Worm (Caenorhabditis elegans) whole organism, L1 larva: ENCODE data around the gene F22B3.10.

Experiments used
- ceh-8 ChIP-seq: fragments of 200-800 bp; sonication (Bioruptor generic); optimal IDR thresholded peaks from 2 replicates; lab custom pipeline; 2018; ENCODE audit warnings: mild to moderate bottlenecking, missing genetic modification characterization, moderate library complexity, missing compliant biosample characterization
- lin-39 ChIP-seq: fragments of 150-350 bp; optimal IDR thresholded peaks from 2 replicates; lab custom pipeline; 2014; ENCODE audit warnings: missing biosample characterization, missing genetic modification reagents, missing genetic modification characterization
- mdl-1 ChIP-seq, 2 experiments: fragments of 150-350 bp; optimal IDR thresholded peaks; 2 replicates each; lab custom pipeline; 2014 to 2017; ENCODE audit warnings: missing biosample characterization in 2 of 2, missing genetic modification characterization in 2 of 2, inconsistent platforms in 1 of 2
- mef-2 ChIP-seq: fragments of 150-350 bp; optimal IDR thresholded peaks from 2 replicates; lab custom pipeline; 2014; ENCODE audit warnings: missing biosample characterization, missing genetic modification characterization
- nhr-12 ChIP-seq: sonication (generic microtip); optimal IDR thresholded peaks from 2 replicates; lab custom pipeline; 2017; ENCODE audit warnings: missing biosample characterization, missing genetic modification characterization
- nhr-19 ChIP-seq: fragments of 200-800 bp; sonication (Bioruptor generic); conservative IDR thresholded peaks from 2 replicates; pipeline ENCODE4 v1.3.6; 2022; ENCODE audit warnings: missing genetic modification characterization, missing compliant biosample characterization
- nhr-237 ChIP-seq: fragments of 150-350 bp; optimal IDR thresholded peaks from 2 replicates; lab custom pipeline; 2014; ENCODE audit warnings: missing biosample characterization, missing genetic modification characterization
- pag-3 ChIP-seq: sonication (generic microtip); optimal IDR thresholded peaks from 2 replicates; lab custom pipeline; 2017; ENCODE audit warnings: missing genetic modification characterization, mild to moderate bottlenecking, missing compliant biosample characterization, antibody characterized with exemption, borderline replicate concordance; ENCODE audit not compliant: insufficient read depth
- snpc-4 ChIP-seq: fragments of 150-350 bp; optimal IDR thresholded peaks from 2 replicates; lab custom pipeline; 2014; ENCODE audit warnings: missing biosample characterization, missing genetic modification characterization
- sptf-1 ChIP-seq: fragments of 150-350 bp; optimal IDR thresholded peaks from 2 replicates; lab custom pipeline; 2014; ENCODE audit warnings: missing biosample characterization, missing genetic modification characterization
- tbx-2 ChIP-seq: sonication (generic microtip); optimal IDR thresholded peaks from 2 replicates; lab custom pipeline; 2016; ENCODE audit warnings: missing genetic modification characterization, missing compliant biosample characterization
- unc-130 ChIP-seq: fragments of 150-350 bp; optimal IDR thresholded peaks from 2 replicates; lab custom pipeline; 2017; ENCODE audit warnings: missing biosample characterization, missing genetic modification characterization, inconsistent platforms
- ztf-11 ChIP-seq, 2 experiments: sonication (generic microtip); optimal IDR thresholded peaks; 2 replicates each; lab custom pipeline; 2016 to 2017; ENCODE audit warnings: missing genetic modification characterization in 2 of 2, missing biosample characterization in 1 of 2, missing compliant biosample characterization in 1 of 2

DNA sequence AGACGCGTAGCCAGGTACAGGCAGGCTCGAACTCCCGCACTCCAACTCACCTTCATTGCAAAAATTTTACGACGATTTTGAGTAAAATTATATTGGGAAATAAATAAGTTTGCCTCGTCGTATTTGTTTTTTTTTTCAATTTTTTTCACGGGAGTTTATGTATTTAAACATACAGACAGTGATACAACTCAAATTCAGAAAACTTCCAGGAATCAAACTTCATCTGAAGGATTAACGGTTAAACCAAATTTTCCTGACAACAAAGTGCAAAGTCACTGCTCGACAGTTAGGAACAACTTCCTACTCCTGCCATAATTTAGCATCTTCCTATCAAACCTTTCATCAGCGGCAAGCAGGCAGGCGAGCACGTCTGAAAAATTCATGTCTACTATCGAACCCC lies 10.0 kb upstream of the F22B3.10 start, which contains the start of gene F22B3.8:
- TF ChIP-seq mdl-1 (tag; optimal IDR thresholded peaks at IDR 0.05; lab: Kevin White, UChicago) (no peak), ztf-11 (tag; optimal IDR thresholded peaks at IDR 0.05; lab: Kevin White, UChicago) (no peak), lin-39 (tag; lab: Kevin White, UChicago) (no peak), tbx-2 (no peak), pag-3 (no peak), nhr-19 (GFP tag; lab: Robert Waterston, UW) (no peak), unc-130 (tag; lab: Kevin White, UChicago) (no peak), nhr-12 (no peak), nhr-237 (tag; lab: Kevin White, UChicago) (no peak), snpc-4 (no peak), mef-2 (tag; lab: Kevin White, UChicago) (no peak), sptf-1 (no peak), ceh-8 (no peak)
